Worm (Caenorhabditis elegans) whole organism, L1 larva: ENCODE data around the gene npr-43.

Experiments
- C04F5.9 ChIP-seq: sonication (generic microtip); optimal IDR thresholded peaks from 2 replicates; lab custom pipeline; 2016; ENCODE audit warnings: missing genetic modification characterization, missing compliant biosample characterization
- Y116A8C.19 ChIP-seq: sonication (generic microtip); optimal IDR thresholded peaks from 2 replicates; lab custom pipeline; 2016; ENCODE audit warnings: missing compliant biosample characterization, missing genetic modification characterization, borderline replicate concordance
- aha-1 ChIP-seq: fragments of 150-350 bp; optimal IDR thresholded peaks from 2 replicates; lab custom pipeline; 2014; ENCODE audit warnings: missing biosample characterization, missing genetic modification characterization
- ama-1 ChIP-seq: fragments of 150-350 bp; optimal IDR thresholded peaks from 2 replicates; lab custom pipeline; 2014
- ceh-8 ChIP-seq: fragments of 200-800 bp; sonication (Bioruptor generic); optimal IDR thresholded peaks from 2 replicates; lab custom pipeline; 2018; ENCODE audit warnings: mild to moderate bottlenecking, missing genetic modification characterization, moderate library complexity, missing compliant biosample characterization
- ceh-82 ChIP-seq, 3 experiments: fragments of 150-350 bp in 1 of 3; sonication (generic microtip) in 2 of 3; optimal IDR thresholded peaks; 2 replicates each; lab custom pipeline; 2014 to 2017; ENCODE audit warnings: missing biosample characterization in 3 of 3, missing genetic modification characterization in 3 of 3
- ceh-90 ChIP-seq: sonication (generic microtip); optimal IDR thresholded peaks from 2 replicates; lab custom pipeline; 2016; ENCODE audit warnings: missing genetic modification characterization, missing compliant biosample characterization
- dsc-1 ChIP-seq: sonication (generic microtip); optimal IDR thresholded peaks from 2 replicates; lab custom pipeline; 2016; ENCODE audit warnings: mild to moderate bottlenecking, missing genetic modification characterization, missing compliant biosample characterization
- efl-1 ChIP-seq, 4 experiments: fragments of 150-350 bp; optimal IDR thresholded peaks in 3 of 4; peaks in 1 of 4; 1 replicate in 1 of 4; 2 replicates in 3 of 4; lab custom pipeline; 2014; ENCODE audit warnings: missing biosample characterization in 2 of 4, missing genetic modification characterization in 2 of 4, missing genetic modification reagents in 2 of 4
- efl-3 ChIP-seq: fragments of 200-800 bp; sonication (Bioruptor generic); optimal IDR thresholded peaks from 2 replicates; lab custom pipeline; 2018; ENCODE audit warnings: mild to moderate bottlenecking, missing genetic modification characterization, missing compliant biosample characterization
- egl-13 ChIP-seq: sonication (generic microtip); optimal IDR thresholded peaks from 2 replicates; lab custom pipeline; 2016; ENCODE audit warnings: missing genotype, missing genetic modification reagents, missing genetic modification characterization, missing compliant biosample characterization
- elt-3 ChIP-seq, 6 experiments: fragments of 150-350 bp in 1 of 6; sonication (generic microtip); optimal IDR thresholded peaks; 2 replicates each; lab custom pipeline; 2017 to 2018; ENCODE audit warnings: missing biosample characterization in 6 of 6, missing genetic modification characterization in 6 of 6, inconsistent platforms in 1 of 6
- ets-5 ChIP-seq: fragments of 200-800 bp; sonication (Bioruptor generic); IDR thresholded peaks from 2 replicates; pipeline ENCODE4 v1.3.6; 2022; ENCODE audit warnings: missing genetic modification characterization, missing compliant biosample characterization
- fkh-8 ChIP-seq: sonication (generic microtip); optimal IDR thresholded peaks from 2 replicates; lab custom pipeline; 2016; ENCODE audit warnings: mild to moderate bottlenecking, missing genetic modification characterization, missing compliant biosample characterization
- grh-1 ChIP-seq: fragments of 200-800 bp; sonication (Bioruptor generic); IDR thresholded peaks from 2 replicates; pipeline ENCODE4 v1.3.6; 2022; ENCODE audit warnings: missing genetic modification reagents, missing genetic modification characterization, missing compliant biosample characterization
- hlh-4 ChIP-seq: sonication (generic microtip); optimal IDR thresholded peaks from 2 replicates; lab custom pipeline; 2016; ENCODE audit warnings: mild to moderate bottlenecking, missing genetic modification characterization, missing compliant biosample characterization
- irx-1 ChIP-seq: sonication (generic microtip); optimal IDR thresholded peaks from 2 replicates; lab custom pipeline; 2016; ENCODE audit warnings: missing genetic modification characterization, missing compliant biosample characterization
- isw-1 ChIP-seq: fragments of 200-800 bp; sonication (Bioruptor generic); IDR thresholded peaks from 2 replicates; pipeline ENCODE4 v1.3.6; 2022; ENCODE audit warnings: missing genetic modification characterization, missing compliant biosample characterization
- jun-1 ChIP-seq: fragments of 150-350 bp; optimal IDR thresholded peaks from 2 replicates; lab custom pipeline; 2014; ENCODE audit warnings: missing biosample characterization, missing genetic modification reagents, missing genetic modification characterization
- lin-14 ChIP-seq: fragments of 200-800 bp; sonication (Bioruptor generic); optimal IDR thresholded peaks from 2 replicates; lab custom pipeline; 2018; ENCODE audit warnings: mild to moderate bottlenecking, missing genetic modification characterization, moderate library complexity, missing compliant biosample characterization
- lin-35 ChIP-seq, 2 experiments: fragments of 150-350 bp; optimal IDR thresholded peaks; 2 replicates each; lab custom pipeline; 2014; ENCODE audit warnings: missing biosample characterization in 2 of 2, missing genetic modification characterization in 2 of 2, missing genetic modification reagents in 2 of 2
- lin-39 ChIP-seq: fragments of 150-350 bp; optimal IDR thresholded peaks from 2 replicates; lab custom pipeline; 2014; ENCODE audit warnings: missing biosample characterization, missing genetic modification reagents, missing genetic modification characterization
- lsy-2 ChIP-seq, 2 experiments: fragments of 150-350 bp; optimal IDR thresholded peaks; 2 replicates each; lab custom pipeline; 2014; ENCODE audit warnings: missing biosample characterization in 2 of 2, missing genetic modification characterization in 2 of 2
- nhr-11 ChIP-seq: fragments of 150-350 bp; optimal IDR thresholded peaks from 2 replicates; lab custom pipeline; 2014; ENCODE audit warnings: missing biosample characterization, missing genetic modification characterization
- nhr-12 ChIP-seq: sonication (generic microtip); optimal IDR thresholded peaks from 2 replicates; lab custom pipeline; 2017; ENCODE audit warnings: missing biosample characterization, missing genetic modification characterization
- nhr-19 ChIP-seq: fragments of 200-800 bp; sonication (Bioruptor generic); conservative IDR thresholded peaks from 2 replicates; pipeline ENCODE4 v1.3.6; 2022; ENCODE audit warnings: missing genetic modification characterization, missing compliant biosample characterization
- nhr-20 ChIP-seq: sonication (generic microtip); optimal IDR thresholded peaks from 2 replicates; lab custom pipeline; 2016; ENCODE audit warnings: mild to moderate bottlenecking, missing genetic modification characterization, missing compliant biosample characterization
- nhr-237 ChIP-seq: fragments of 150-350 bp; optimal IDR thresholded peaks from 2 replicates; lab custom pipeline; 2014; ENCODE audit warnings: missing biosample characterization, missing genetic modification characterization
- nhr-71 ChIP-seq: sonication (generic microtip); optimal IDR thresholded peaks from 2 replicates; lab custom pipeline; 2016; ENCODE audit warnings: mild to moderate bottlenecking, missing genetic modification characterization, moderate library complexity, missing compliant biosample characterization
- pax-3 ChIP-seq: fragments of 200-800 bp; sonication (Bioruptor generic); optimal IDR thresholded peaks from 2 replicates; lab custom pipeline; 2018; ENCODE audit warnings: mild to moderate bottlenecking, missing genetic modification characterization, moderate library complexity, missing compliant biosample characterization
- pqm-1 ChIP-seq: sonication (generic microtip); optimal IDR thresholded peaks from 3 replicates; lab custom pipeline; 2017; ENCODE audit warnings: missing biosample characterization, missing genetic modification characterization
- snpc-4 ChIP-seq: fragments of 150-350 bp; optimal IDR thresholded peaks from 2 replicates; lab custom pipeline; 2014; ENCODE audit warnings: missing biosample characterization, missing genetic modification characterization
- snu-23 ChIP-seq: sonication (generic microtip); optimal IDR thresholded peaks from 2 replicates; lab custom pipeline; 2016; ENCODE audit warnings: missing genetic modification characterization, missing compliant biosample characterization
- swsn-7 ChIP-seq: sonication (generic microtip); optimal IDR thresholded peaks from 2 replicates; lab custom pipeline; 2016; ENCODE audit warnings: missing genetic modification characterization, missing compliant biosample characterization
- tbx-2 ChIP-seq: sonication (generic microtip); optimal IDR thresholded peaks from 2 replicates; lab custom pipeline; 2016; ENCODE audit warnings: missing genetic modification characterization, missing compliant biosample characterization
- unc-130 ChIP-seq: fragments of 150-350 bp; optimal IDR thresholded peaks from 2 replicates; lab custom pipeline; 2017; ENCODE audit warnings: missing biosample characterization, missing genetic modification characterization, inconsistent platforms
- unc-62 ChIP-seq: fragments of 150-350 bp; optimal IDR thresholded peaks from 2 replicates; lab custom pipeline; 2014; ENCODE audit warnings: missing biosample characterization, missing genetic modification reagents, missing genetic modification characterization
- unc-98 ChIP-seq: fragments of 200-800 bp; sonication (Bioruptor generic); IDR thresholded peaks from 2 replicates; pipeline ENCODE4 v1.3.6; 2022; ENCODE audit warnings: missing genetic modification characterization, missing compliant biosample characterization
- zag-1 ChIP-seq: fragments of 150-350 bp; optimal IDR thresholded peaks from 2 replicates; lab custom pipeline; 2014; ENCODE audit warnings: missing biosample characterization, missing genetic modification characterization
- zip-4 ChIP-seq: fragments of 200-800 bp; sonication (Bioruptor generic); optimal IDR thresholded peaks from 2 replicates; lab custom pipeline; 2018; ENCODE audit warnings: mild to moderate bottlenecking, missing genetic modification characterization, moderate library complexity, missing compliant biosample characterization
- ztf-11 ChIP-seq, 2 experiments: sonication (generic microtip); optimal IDR thresholded peaks; 2 replicates each; lab custom pipeline; 2016 to 2017; ENCODE audit warnings: missing genetic modification characterization in 2 of 2, missing biosample characterization in 1 of 2, missing compliant biosample characterization in 1 of 2

Gene npr-43

DNA sequence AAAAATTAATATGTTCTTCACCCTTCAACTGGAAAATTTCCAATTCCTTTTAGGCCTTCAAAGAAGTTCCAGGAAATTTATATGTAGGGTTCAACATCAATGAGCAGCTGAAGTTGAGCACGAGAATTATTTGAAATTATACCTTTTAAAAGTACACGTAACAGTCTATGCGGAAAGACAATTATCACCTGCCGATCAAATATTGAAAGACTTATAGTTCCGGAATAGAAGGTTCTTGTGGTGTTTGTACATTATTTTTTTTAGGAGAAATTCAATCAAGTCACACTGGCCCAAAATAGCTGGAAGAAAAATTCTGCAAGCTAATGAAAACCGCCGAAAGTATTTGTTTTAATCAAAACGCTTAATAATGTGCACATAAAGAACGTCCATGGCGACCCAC, 1.4 kb upstream of the npr-43 start:
- TF ChIP-seq jun-1 (tag; lab: Kevin White, UChicago): no peak
- TF ChIP-seq nhr-71 (tag; lab: Kevin White, UChicago): peak; percentile 10
- TF ChIP-seq nhr-12 (tag; lab: Kevin White, UChicago): no peak
- no peak for TF ChIP-seq Y116A8C.19 (tag; lab: Kevin White, UChicago)
- TF ChIP-seq lin-39: no peak
- peak; percentile 55 for TF ChIP-seq hlh-4 (tag; lab: Kevin White, UChicago)
- TF ChIP-seq grh-1: no peak
- peak; percentile 4 for TF ChIP-seq pax-3 (tag; lab: Kevin White, UChicago)
- TF ChIP-seq fkh-8: peak; percentile 8
- no peak for TF ChIP-seq snu-23
- TF ChIP-seq ama-1 (lab: Kevin White, UChicago): no peak

- TF ChIP-seq nhr-11 (tag; lab: Kevin White, UChicago) (no peak), dsc-1 (tag; lab: Kevin White, UChicago) (peak; percentile 85), pax-3 (tag; lab: Kevin White, UChicago) (peak; percentile 13)
Observed at ce11 chrV:14378052-14378451, 834 bp downstream of the npr-43 start.

- TF ChIP-seq efl-3 (GFP tag; lab: Kevin White, UChicago) (no peak), fkh-8 (no peak), pqm-1 (tag; lab: Kevin White, UChicago) (no peak), C04F5.9 (tag; lab: Kevin White, UChicago) (no peak), aha-1 (no peak), unc-62 (no peak), ets-5 (GFP tag; lab: Robert Waterston, UW) (no peak), ceh-90 (no peak), swsn-7 (tag; lab: Kevin White, UChicago) (no peak)
Observed at ce11 chrV:14372774-14373173, 6.1 kb downstream of the npr-43 start, which contains the start of gene unc-39. unc-39 (plus strand) TSS chrV:14373074.

DNA sequence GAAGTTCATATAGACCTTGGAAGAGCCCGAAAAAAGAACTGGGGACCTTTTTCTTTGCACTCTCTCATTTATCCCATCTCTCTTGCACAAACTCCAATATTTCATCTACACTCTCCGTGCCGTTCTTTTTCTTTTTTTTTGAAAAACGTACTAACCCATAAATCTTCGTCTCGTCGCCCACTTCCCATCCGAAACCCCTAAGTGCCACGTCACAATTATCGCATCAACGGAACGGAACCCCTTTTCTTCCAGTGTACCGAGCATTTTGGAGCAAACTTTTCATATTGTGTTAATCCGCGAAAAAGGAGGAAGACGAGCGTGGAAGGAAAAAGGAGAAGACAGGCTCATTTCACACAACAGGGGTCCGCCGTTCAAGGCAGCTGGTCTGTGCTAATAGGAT, 9.5 kb downstream of the npr-43 start:
- TF ChIP-seq efl-1 (optimal IDR thresholded peaks at IDR 0.05; lab: Kevin White, UChicago): no peak
- TF ChIP-seq efl-1 (GFP tag; optimal IDR thresholded peaks at IDR 0.05 in 1 of 2; lab: Kevin White, UChicago): peak in 1 of 2 experiments; percentile 69
- no peak for TF ChIP-seq jun-1 (tag; lab: Kevin White, UChicago)

ce11 chrV:14368272-14369052, 10.4 kb downstream of the npr-43 start:
- TF ChIP-seq ceh-8: no peak
- no peak for TF ChIP-seq ztf-11 (tag; optimal IDR thresholded peaks at IDR 0.05; lab: Kevin White, UChicago)
- no peak for TF ChIP-seq zag-1 (tag; lab: Kevin White, UChicago)

- TF ChIP-seq nhr-20 (tag; lab: Kevin White, UChicago) (no peak), lin-14 (GFP tag; lab: Kevin White, UChicago) (peak; percentile 66), unc-98 (GFP tag; lab: Robert Waterston, UW) (no peak), unc-130 (tag; lab: Kevin White, UChicago) (no peak), tbx-2 (tag; lab: Kevin White, UChicago) (no peak), dsc-1 (tag; lab: Kevin White, UChicago) (no peak), irx-1 (no peak), ceh-82 (tag; optimal IDR thresholded peaks at IDR 0.05; lab: Kevin White, UChicago) (peak in 1 of 3 experiments; percentile 18), lin-35 (GFP tag; optimal IDR thresholded peaks at IDR 0.05; lab: Kevin White, UChicago) (peak in 1 of 2 experiments; percentile 2), grh-1 (no peak), nhr-237 (tag; lab: Kevin White, UChicago) (no peak), elt-3 (tag; optimal IDR thresholded peaks at IDR 0.05; lab: Kevin White, UChicago) (no peak), lsy-2 (tag; optimal IDR thresholded peaks at IDR 0.05; lab: Kevin White, UChicago) (no peak), nhr-11 (tag; lab: Kevin White, UChicago) (no peak), C04F5.9 (tag; lab: Kevin White, UChicago) (no peak), snpc-4 (tag; lab: Kevin White, UChicago) (no peak), efl-1 (optimal IDR thresholded peaks at IDR 0.05; lab: Kevin White, UChicago) (no peak), efl-1 (GFP tag; optimal IDR thresholded peaks at IDR 0.05 in 1 of 2; lab: Kevin White, UChicago) (no peak), egl-13 (tag; lab: Kevin White, UChicago) (no peak), ets-5 (GFP tag; lab: Robert Waterston, UW) (no peak), pax-3 (tag; lab: Kevin White, UChicago) (peak; percentile 41), isw-1 (no peak), swsn-7 (tag; lab: Kevin White, UChicago) (no peak), nhr-19 (no peak), zip-4 (GFP tag; lab: Kevin White, UChicago) (no peak)
Observed at ce11 chrV:14366487-14366962, 12.4 kb downstream of the npr-43 start.
